Fruit fly (Drosophila melanogaster) whole organism: ENCODE results near the gene LManV.

Experiments used
- CG8478 ChIP-seq: fragments of >200 bp; optimal IDR thresholded peaks from 2 replicates; lab custom pipeline; 2018; ENCODE audit warnings: inconsistent platforms
- EcR ChIP-seq, 2 experiments: fragments of >200 bp; optimal IDR thresholded peaks; 2 replicates each; lab custom pipeline; 2017; ENCODE audit warnings: missing biosample characterization in 2 of 2, missing genetic modification characterization in 2 of 2, missing genetic modification reagents in 2 of 2
- pan ChIP-seq: fragments of >200 bp; optimal IDR thresholded peaks from 2 replicates; lab custom pipeline; 2017
- psq ChIP-seq: fragments of >200 bp; optimal IDR thresholded peaks from 2 replicates; lab custom pipeline; 2017

dm6 chr2L:8809812-8810211, 33.7 kb upstream of the LManV start:
- TF ChIP-seq psq (lab: Kevin White, UChicago) (no peak), EcR (GFP tag; optimal IDR thresholded peaks at IDR 0.05; lab: Kevin White, UChicago) (no peak), CG8478 (lab: Kevin White, UChicago) (no peak), pan (no peak)
